Fruit fly (Drosophila melanogaster) whole organism, embryonic: ENCODE results near the gene Os-C.

Source experiments
- Atf-2 ChIP-seq: fragments of 200-800 bp; sonication (Bioruptor generic); optimal IDR thresholded peaks from 2 replicates; lab custom pipeline; 2016; ENCODE audit warnings: missing biosample characterization, missing genetic modification characterization
- CG11723 ChIP-seq: fragments of 200-800 bp; sonication (Bioruptor generic); optimal IDR thresholded peaks from 2 replicates; lab custom pipeline; 2017; ENCODE audit warnings: missing biosample characterization, mild to moderate bottlenecking, missing genetic modification characterization
- CG13424 ChIP-seq: fragments of 200-800 bp; sonication (Bioruptor generic); optimal IDR thresholded peaks from 2 replicates; lab custom pipeline; 2019; ENCODE audit warnings: missing biosample characterization, mild to moderate bottlenecking, missing genetic modification characterization, moderate library complexity
- CG14014 ChIP-seq: fragments of 200-800 bp; sonication (Bioruptor generic); IDR thresholded peaks from 2 replicates; pipeline ENCODE4 v1.3.6; 2022; ENCODE audit warnings: missing biosample characterization, missing genetic modification characterization
- CG1602 ChIP-seq: fragments of 200-800 bp; sonication (Bioruptor generic); optimal IDR thresholded peaks from 3 replicates; lab custom pipeline; 2016; ENCODE audit warnings: missing biosample characterization, missing genetic modification characterization
- CG16779 ChIP-seq: fragments of 200-800 bp; sonication (Bioruptor generic); IDR thresholded peaks from 2 replicates; pipeline ENCODE4 v1.3.6; 2022; ENCODE audit warnings: missing biosample characterization, missing genetic modification characterization
- CG16863 ChIP-seq: fragments of 200-800 bp; sonication (Bioruptor generic); optimal IDR thresholded peaks from 3 replicates; lab custom pipeline; 2016; ENCODE audit warnings: missing biosample characterization, missing genetic modification characterization
- CG1792 ChIP-seq: fragments of 200-800 bp; sonication (Bioruptor generic); optimal IDR thresholded peaks from 2 replicates; lab custom pipeline; 2016; ENCODE audit warnings: missing biosample characterization, missing genetic modification characterization
- CG18011 ChIP-seq: fragments of 200-800 bp; sonication (Bioruptor generic); optimal IDR thresholded peaks from 2 replicates; lab custom pipeline; 2017; ENCODE audit warnings: missing biosample characterization, missing genetic modification characterization, mild to moderate bottlenecking, moderate library complexity, missing genotype
- CG18476 ChIP-seq: fragments of 200-800 bp; sonication (Bioruptor generic); optimal IDR thresholded peaks from 2 replicates; lab custom pipeline; 2016; ENCODE audit warnings: missing biosample characterization, mild to moderate bottlenecking, missing genetic modification characterization
- CG2129 ChIP-seq: fragments of 200-800 bp; sonication (Bioruptor generic); IDR thresholded peaks from 2 replicates; pipeline ENCODE4 v1.3.6; 2022; ENCODE audit warnings: missing biosample characterization, missing genetic modification characterization; ENCODE audit not compliant: partially characterized antibody
- CG32772 ChIP-seq: fragments of 200-800 bp; sonication (Bioruptor generic); IDR thresholded peaks from 2 replicates; pipeline ENCODE4 v1.3.6; 2022; ENCODE audit warnings: missing biosample characterization, missing genetic modification characterization
- CG34376 ChIP-seq: fragments of 200-800 bp; sonication (Bioruptor generic); optimal IDR thresholded peaks from 2 replicates; lab custom pipeline; 2018; ENCODE audit warnings: missing biosample characterization, mild to moderate bottlenecking, missing genetic modification characterization
- CG43689 ChIP-seq: fragments of 200-800 bp; sonication (Bioruptor generic); IDR thresholded peaks from 2 replicates; pipeline ENCODE4 v1.3.6; 2022; ENCODE audit warnings: missing biosample characterization, missing genetic modification characterization
- CG4707 ChIP-seq: fragments of 200-800 bp; sonication (Bioruptor generic); optimal IDR thresholded peaks from 2 replicates; lab custom pipeline; 2018; ENCODE audit warnings: missing biosample characterization, mild to moderate bottlenecking, missing genetic modification characterization, moderate library complexity
- CG8388 ChIP-seq: fragments of 200-800 bp; sonication (Bioruptor generic); optimal IDR thresholded peaks from 2 replicates; lab custom pipeline; 2019; ENCODE audit warnings: missing biosample characterization, mild to moderate bottlenecking, missing genetic modification characterization, moderate library complexity
- Deaf1 ChIP-seq: fragments of 200-800 bp; optimal IDR thresholded peaks from 3 replicates; lab custom pipeline; 2019; ENCODE audit warnings: missing biosample characterization, mild to moderate bottlenecking, missing genetic modification characterization, moderate library complexity
- Dll ChIP-seq: fragments of 200-800 bp; sonication (Bioruptor generic); IDR thresholded peaks from 4 replicates; pipeline ENCODE4 v1.3.6; 2022; ENCODE audit warnings: missing biosample characterization, missing genetic modification characterization; ENCODE audit not compliant: partially characterized antibody
- Fer2 ChIP-seq: fragments of 200-800 bp; sonication (Bioruptor generic); optimal IDR thresholded peaks from 2 replicates; lab custom pipeline; 2018; ENCODE audit warnings: missing biosample characterization, mild to moderate bottlenecking, missing genetic modification characterization, moderate library complexity
- Hand ChIP-seq: fragments of 200-800 bp; sonication (Bioruptor generic); optimal IDR thresholded peaks from 2 replicates; lab custom pipeline; 2017; ENCODE audit warnings: mild to moderate bottlenecking, missing biosample characterization, missing genetic modification reagents, missing genetic modification characterization
- Hr39 ChIP-seq: fragments of >200 bp; optimal IDR thresholded peaks from 2 replicates; lab custom pipeline; 2017
- Hsf ChIP-seq: fragments of 200-800 bp; sonication (Bioruptor generic); optimal IDR thresholded peaks from 3 replicates; lab custom pipeline; 2016; ENCODE audit warnings: missing biosample characterization, missing genetic modification characterization
- Nf-YA ChIP-seq: fragments of 200-800 bp; sonication (Bioruptor generic); IDR thresholded peaks from 2 replicates; pipeline ENCODE4 v1.3.6; 2022; ENCODE audit warnings: missing biosample characterization, missing genetic modification characterization
- Tbp ChIP-seq: fragments of >200 bp; optimal IDR thresholded peaks from 2 replicates; lab custom pipeline; 2018; ENCODE audit warnings: missing biosample characterization, missing genetic modification characterization
- Xrp1 ChIP-seq: fragments of 200-800 bp; sonication (Bioruptor generic); IDR thresholded peaks from 2 replicates; pipeline ENCODE4 v1.3.6; 2022; ENCODE audit warnings: missing biosample characterization, missing genetic modification characterization
- ara ChIP-seq: fragments of 200-800 bp; sonication (Bioruptor generic); IDR thresholded peaks from 2 replicates; pipeline ENCODE4 v1.3.6; 2022; ENCODE audit warnings: missing biosample characterization, missing genetic modification characterization
- da ChIP-seq: fragments of 200-800 bp; sonication (Bioruptor generic); optimal IDR thresholded peaks from 2 replicates; lab custom pipeline; 2016; ENCODE audit warnings: missing biosample characterization, missing genetic modification characterization
- dan ChIP-seq: fragments of 200-800 bp; sonication (Bioruptor generic); IDR thresholded peaks from 2 replicates; pipeline ENCODE4 v1.3.6; 2022; ENCODE audit warnings: missing biosample characterization, missing genetic modification characterization
- exex ChIP-seq: fragments of 200-800 bp; sonication (Bioruptor generic); optimal IDR thresholded peaks from 4 replicates; lab custom pipeline; 2018; ENCODE audit warnings: missing biosample characterization, mild to moderate bottlenecking, missing genetic modification characterization, moderate library complexity
- ind ChIP-seq: fragments of 200-800 bp; sonication (Bioruptor generic); optimal IDR thresholded peaks from 3 replicates; lab custom pipeline; 2016; ENCODE audit warnings: missing biosample characterization, missing genetic modification characterization
- lola ChIP-seq, 3 experiments: fragments of >200 bp in 2 of 3; fragments of 200-800 bp in 1 of 3; sonication (Bioruptor generic) in 1 of 3; optimal IDR thresholded peaks; 2 replicates each; lab custom pipeline; 2017 to 2019; ENCODE audit warnings: missing biosample characterization in 3 of 3, missing genetic modification characterization in 3 of 3, mild to moderate bottlenecking in 1 of 3, moderate library complexity in 1 of 3
- mirr ChIP-seq: fragments of 200-800 bp; sonication (Bioruptor generic); optimal IDR thresholded peaks from 3 replicates; lab custom pipeline; 2018; ENCODE audit warnings: missing biosample characterization, mild to moderate bottlenecking, missing genetic modification characterization
- run ChIP-seq: fragments of 200-800 bp; sonication (Bioruptor generic); optimal IDR thresholded peaks from 3 replicates; lab custom pipeline; 2018; ENCODE audit warnings: missing biosample characterization, mild to moderate bottlenecking, missing genetic modification characterization
- schlank ChIP-seq: fragments of 200-800 bp; sonication (Bioruptor generic); optimal IDR thresholded peaks from 2 replicates; lab custom pipeline; 2018; ENCODE audit warnings: missing biosample characterization, mild to moderate bottlenecking, missing genetic modification characterization
- slou ChIP-seq: fragments of 200-800 bp; sonication (Bioruptor generic); optimal IDR thresholded peaks from 3 replicates; lab custom pipeline; 2016; ENCODE audit warnings: missing biosample characterization, missing genetic modification characterization
- tap ChIP-seq: fragments of 200-800 bp; optimal IDR thresholded peaks from 3 replicates; lab custom pipeline; 2019; ENCODE audit warnings: missing biosample characterization, mild to moderate bottlenecking, missing genetic modification characterization, moderate library complexity
- usp ChIP-seq: fragments of >200 bp; optimal IDR thresholded peaks from 2 replicates; lab custom pipeline; 2017; ENCODE audit warnings: missing biosample characterization, missing genetic modification characterization
- vfl ChIP-seq: fragments of 200-800 bp; sonication (Bioruptor generic); optimal IDR thresholded peaks from 2 replicates; lab custom pipeline; 2016; ENCODE audit warnings: missing biosample characterization, missing genetic modification characterization

The Os-C gene

DNA sequence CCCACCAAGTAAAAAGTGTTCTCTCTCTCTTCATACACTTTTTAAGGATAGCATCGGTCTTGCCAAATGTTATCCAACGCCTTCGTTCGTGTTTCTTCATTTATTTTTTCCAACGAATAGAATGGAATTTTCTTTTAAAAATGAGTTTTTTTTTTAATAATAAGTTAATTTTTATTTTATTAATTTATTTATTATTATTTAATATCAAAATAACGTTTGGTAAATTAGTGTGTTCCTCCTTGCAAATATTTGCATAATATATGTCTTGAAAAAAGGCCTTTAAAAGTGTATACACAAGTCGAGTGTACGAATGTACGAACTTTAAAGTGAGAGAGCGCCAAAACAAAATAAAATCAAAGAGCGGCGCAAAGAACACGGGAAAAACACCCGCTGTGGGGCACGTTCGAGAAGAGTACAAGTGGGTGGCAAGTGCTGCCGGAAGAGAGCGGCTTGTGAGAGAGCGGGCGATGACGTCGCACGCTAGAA, 48.5 kb downstream of the Os-C start (continued):
- peak; percentile 48 for TF ChIP-seq schlank (tag; lab: Kevin White, UChicago)
- TF ChIP-seq CG1792 (GFP tag; lab: Kevin White, UChicago): no peak
- peak; percentile 94 for TF ChIP-seq CG8388 (GFP tag; lab: Kevin White, UChicago)
- peak in 1 of 3 experiments; percentile 90 for TF ChIP-seq lola (GFP tag; optimal IDR thresholded peaks at IDR 0.05; lab: Kevin White, UChicago)
- TF ChIP-seq tap (tag; lab: Kevin White, UChicago): peak; percentile 77
- peak; percentile 40 for TF ChIP-seq CG18011 (GFP tag; lab: Kevin White, UChicago)
- TF ChIP-seq CG16863 (GFP tag; lab: Kevin White, UChicago): peak; percentile 37
- no peak for TF ChIP-seq CG34376 (GFP tag; lab: Kevin White, UChicago)
- peak; percentile 70 for TF ChIP-seq Fer2 (tag; lab: Kevin White, UChicago)
- peak; percentile 96 for TF ChIP-seq CG13424
- no peak for TF ChIP-seq dan
- TF ChIP-seq exex (tag; lab: Kevin White, UChicago): peak; percentile 40
- peak; percentile 64 for TF ChIP-seq CG18476 (GFP tag; lab: Kevin White, UChicago)
- TF ChIP-seq CG2129 (GFP tag; lab: Robert Waterston, UW): no peak
- peak; percentile 55 for TF ChIP-seq ind
- no peak for TF ChIP-seq Nf-YA (GFP tag; lab: Robert Waterston, UW)
- peak; percentile 56; the same call in 1 of the 2 replicates for TF ChIP-seq CG32772 (GFP tag; lab: Robert Waterston, UW)
- peak; percentile 4 for TF ChIP-seq da
- TF ChIP-seq CG11723 (GFP tag; lab: Kevin White, UChicago): peak; percentile 77
- peak; percentile 78 for TF ChIP-seq CG1602 (GFP tag; lab: Kevin White, UChicago)
- no peak for TF ChIP-seq CG16779 (GFP tag; lab: Robert Waterston, UW)
- no peak for TF ChIP-seq Deaf1
- no peak for TF ChIP-seq Tbp (GFP tag; lab: Kevin White, UChicago)
- peak; percentile 72 for TF ChIP-seq Xrp1 (GFP tag; lab: Robert Waterston, UW)
- TF ChIP-seq Hand (GFP tag; lab: Kevin White, UChicago): peak; percentile 91
- TF ChIP-seq Dll (GFP tag; lab: Robert Waterston, UW): peak; percentile 34; the same call in 1 of the 4 replicates
- peak; percentile 79 for TF ChIP-seq CG14014 (GFP tag; lab: Robert Waterston, UW)
- peak; percentile 29 for TF ChIP-seq slou (GFP tag; lab: Kevin White, UChicago)
- no peak for TF ChIP-seq Hr39 (lab: Kevin White, UChicago)
- TF ChIP-seq Hsf (GFP tag; lab: Kevin White, UChicago): peak; percentile 48
- TF ChIP-seq CG43689 (GFP tag; lab: Robert Waterston, UW): peak; percentile 58
- peak; percentile 22 for TF ChIP-seq Atf-2 (GFP tag; lab: Kevin White, UChicago)
- no peak for TF ChIP-seq usp (GFP tag; lab: Kevin White, UChicago)
- no peak for TF ChIP-seq vfl (GFP tag; lab: Kevin White, UChicago)
- TF ChIP-seq run: peak; percentile 90
- no peak for TF ChIP-seq CG4707
- TF ChIP-seq mirr: no peak
- TF ChIP-seq ara (GFP tag; lab: Robert Waterston, UW): peak; percentile 26; the same call in 1 of the 2 replicates
